Fruit fly (Drosophila melanogaster) S2 (cell line): ENCODE measurements around the gene Srrm234.

Source experiments
- CG8478 ChIP-seq: fragments of >200 bp; optimal IDR thresholded peaks from 2 replicates; lab custom pipeline; 2018
- CTCF ChIP-seq, 2 experiments: fragments of >200 bp; optimal IDR thresholded peaks; 2 replicates each; lab custom pipeline; 2018

DNA sequence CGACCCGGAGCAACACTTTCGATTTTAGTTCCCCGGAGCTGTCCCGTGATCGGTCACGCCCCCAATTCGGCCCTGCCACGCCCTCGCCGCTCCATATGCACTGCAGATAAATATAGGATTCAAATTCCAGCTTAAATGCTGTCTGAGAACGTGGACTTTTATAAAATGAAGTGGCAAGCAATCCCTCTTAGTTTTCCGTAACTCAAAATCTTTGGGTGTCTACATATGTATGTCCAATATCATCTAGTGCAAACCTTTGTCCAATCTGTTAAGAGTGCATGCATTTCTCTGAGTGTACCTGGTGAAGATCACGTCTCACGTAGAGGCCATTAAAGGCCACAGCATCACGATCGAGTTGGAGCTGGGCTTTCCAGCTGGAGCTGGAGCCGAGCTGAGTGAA lies 45.7 kb upstream of the Srrm234 start:
- TF ChIP-seq CG8478 (lab: Kevin White, UChicago) (no peak), CTCF (optimal IDR thresholded peaks at IDR 0.05; lab: Kevin White, UChicago) (no peak)
